Fruit fly (Drosophila melanogaster) whole organism, wandering third instar larva: ENCODE measurements around the gene gammaSnap2.

Experiments
- Abd-B ChIP-seq: fragments of >200 bp; optimal IDR thresholded peaks from 2 replicates; lab custom pipeline; 2017; ENCODE audit warnings: missing biosample characterization, missing genetic modification characterization
- Mio ChIP-seq: sonication (Bioruptor generic); optimal IDR thresholded peaks from 2 replicates; lab custom pipeline; 2016; ENCODE audit warnings: missing biosample characterization, missing genetic modification characterization
- Rel ChIP-seq, 2 experiments: fragments of 200-800 bp; sonication (Bioruptor generic) in 1 of 2; optimal IDR thresholded peaks; 2 replicates in 1 of 2; 3 replicates in 1 of 2; lab custom pipeline; 2016 to 2019; ENCODE audit warnings: mild to moderate bottlenecking in 2 of 2, missing biosample characterization in 2 of 2, missing genetic modification characterization in 2 of 2, moderate library complexity in 1 of 2
- dl ChIP-seq, 2 experiments: fragments of 175-275, 200-275 bp in 1 of 2; fragments of 200-275 bp in 1 of 2; sonication (Bioruptor generic); optimal IDR thresholded peaks; lab custom pipeline; 2018; ENCODE audit warnings: mild to moderate bottlenecking in 2 of 2, missing biosample characterization in 2 of 2, missing genetic modification characterization in 2 of 2, moderate library complexity in 2 of 2; ENCODE audit not compliant: partially characterized antibody in 2 of 2, insufficient read depth in 1 of 2
- dsf ChIP-seq: sonication (Bioruptor generic); optimal IDR thresholded peaks from 2 replicates; lab custom pipeline; 2016; ENCODE audit warnings: missing biosample characterization, missing genetic modification characterization, borderline replicate concordance
- lola ChIP-seq: fragments of >200 bp; optimal IDR thresholded peaks from 2 replicates; lab custom pipeline; 2017; ENCODE audit warnings: missing biosample characterization, missing genetic modification characterization
- psq ChIP-seq: fragments of 200-800 bp; sonication (Bioruptor generic); optimal IDR thresholded peaks from 3 replicates; lab custom pipeline; 2017; ENCODE audit warnings: missing biosample characterization, mild to moderate bottlenecking, missing genetic modification characterization, moderate library complexity
- usp ChIP-seq: fragments of >200 bp; optimal IDR thresholded peaks from 2 replicates; lab custom pipeline; 2017; ENCODE audit warnings: missing biosample characterization, missing genetic modification characterization

DNA sequence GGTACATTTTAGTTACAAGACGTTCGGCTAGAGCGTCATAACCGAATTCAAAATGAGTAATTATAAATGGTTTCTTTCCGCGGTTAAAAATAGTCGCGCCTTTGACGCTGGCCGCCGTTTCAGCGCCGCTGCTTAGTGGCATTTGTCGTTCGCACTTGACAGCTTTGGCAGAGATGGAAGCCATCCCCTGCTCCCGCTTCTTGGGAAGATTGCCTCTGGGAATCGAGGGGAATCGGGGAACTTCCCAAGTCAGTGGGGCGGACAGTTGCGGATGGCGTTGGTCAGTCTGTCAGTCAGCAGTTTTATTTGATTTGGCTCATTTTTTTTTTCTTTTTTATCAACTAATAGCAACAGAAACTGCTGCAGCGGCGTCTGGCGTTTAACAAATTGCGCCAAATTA lies 14.4 kb downstream of the gammaSnap2 start:
- TF ChIP-seq lola (GFP tag; lab: Kevin White, UChicago), result no peak
- no peak for TF ChIP-seq Mio (GFP tag; lab: Kevin White, UChicago)
- no peak for TF ChIP-seq dsf (GFP tag; lab: Kevin White, UChicago)
- TF ChIP-seq Abd-B (GFP tag; lab: Kevin White, UChicago), result no peak
- TF ChIP-seq psq, result no peak
- TF ChIP-seq Rel (GFP tag; optimal IDR thresholded peaks at IDR 0.05; lab: Kevin White, UChicago), result no peak
- no peak for TF ChIP-seq Rel (tag; optimal IDR thresholded peaks at IDR 0.05; lab: Kevin White, UChicago)
- TF ChIP-seq usp, result no peak
- TF ChIP-seq dl (GFP tag; optimal IDR thresholded peaks at IDR 0.05; lab: Kevin White, UChicago; ENCODE audit: insufficient read depth in 1 of 2, partially characterized antibody in 2 of 2), result no peak
